Worm (Caenorhabditis elegans) whole organism, young adult: ENCODE data around the gene clec-56.

ENCODE experiments used
- B0336.3 ChIP-seq: fragments of 200-800 bp; sonication (Bioruptor generic); IDR thresholded peaks from 2 replicates; pipeline ENCODE4 v1.3.6; 2022; ENCODE audit warnings: missing genetic modification characterization, missing compliant biosample characterization
- C06A6.2 ChIP-seq: fragments of 200-800 bp; sonication (Bioruptor generic); conservative IDR thresholded peaks from 2 replicates; pipeline ENCODE4 v1.3.6; 2022; ENCODE audit warnings: missing genetic modification characterization, missing compliant biosample characterization
- D2030.7 ChIP-seq: fragments of 200-800 bp; sonication (Bioruptor generic); IDR thresholded peaks from 2 replicates; pipeline ENCODE4 v1.3.6; 2022; ENCODE audit warnings: missing genetic modification reagents, missing genetic modification characterization, missing compliant biosample characterization
- F37B4.10 ChIP-seq: fragments of 200-800 bp; sonication (Bioruptor generic); IDR thresholded peaks from 2 replicates; pipeline ENCODE4 v1.3.6; 2022; ENCODE audit warnings: missing genetic modification characterization, missing compliant biosample characterization
- K12H6.12 ChIP-seq: fragments of 200-800 bp; sonication (Bioruptor generic); optimal IDR thresholded peaks from 2 replicates; lab custom pipeline; 2018; ENCODE audit warnings: mild to moderate bottlenecking, missing genetic modification characterization, missing compliant biosample characterization
- Y79H2A.3 ChIP-seq: fragments of 200-800 bp; sonication (Bioruptor generic); conservative IDR thresholded peaks from 2 replicates; pipeline ENCODE4 v1.3.6; 2022; ENCODE audit warnings: missing genetic modification reagents, missing genetic modification characterization, missing compliant biosample characterization
- Y95B8A.8 ChIP-seq: fragments of 200-800 bp; sonication (Bioruptor generic); IDR thresholded peaks from 2 replicates; pipeline ENCODE4 v1.3.6; 2022; ENCODE audit warnings: missing genetic modification reagents, missing genetic modification characterization, missing compliant biosample characterization
- ZK185.1 ChIP-seq: sonication (generic microtip); optimal IDR thresholded peaks from 2 replicates; lab custom pipeline; 2016; ENCODE audit warnings: mild to moderate bottlenecking, missing genetic modification characterization, missing compliant biosample characterization; ENCODE audit not compliant: poor library complexity, severe bottlenecking
- aptf-2 ChIP-seq: fragments of 200-800 bp; sonication (Bioruptor generic); conservative IDR thresholded peaks from 2 replicates; pipeline ENCODE4 v1.3.6; 2022; ENCODE audit warnings: missing genetic modification reagents, missing genetic modification characterization, missing compliant biosample characterization
- aptf-3 ChIP-seq: fragments of 200-800 bp; sonication (Bioruptor generic); IDR thresholded peaks from 2 replicates; pipeline ENCODE4 v1.3.6; 2022; ENCODE audit warnings: missing genetic modification characterization, missing compliant biosample characterization
- attf-3 ChIP-seq: fragments of 200-800 bp; sonication (Bioruptor generic); conservative IDR thresholded peaks from 2 replicates; pipeline ENCODE4 v1.3.6; 2022; ENCODE audit warnings: missing genetic modification reagents, missing genetic modification characterization, missing compliant biosample characterization
- ccch-3 ChIP-seq: fragments of 200-800 bp; sonication (Bioruptor generic); optimal IDR thresholded peaks from 2 replicates; lab custom pipeline; 2018; ENCODE audit warnings: mild to moderate bottlenecking, missing genetic modification characterization, missing compliant biosample characterization
- cebp-2 ChIP-seq: fragments of 200-800 bp; sonication (Bioruptor generic); IDR thresholded peaks from 2 replicates; pipeline ENCODE4 v1.3.6; 2022; ENCODE audit warnings: missing genetic modification characterization, missing compliant biosample characterization
- ceh-40 ChIP-seq: fragments of 200-800 bp; sonication (Bioruptor generic); IDR thresholded peaks from 2 replicates; pipeline ENCODE4 v1.3.6; 2022; ENCODE audit warnings: missing genetic modification characterization, missing compliant biosample characterization
- dpff-1 ChIP-seq: sonication (generic microtip); optimal IDR thresholded peaks from 2 replicates; lab custom pipeline; 2017; ENCODE audit warnings: mild to moderate bottlenecking, missing genetic modification characterization, missing compliant biosample characterization
- efl-1 ChIP-seq: fragments of 150-350 bp; optimal IDR thresholded peaks from 2 replicates; lab custom pipeline; 2014; ENCODE audit warnings: missing biosample characterization, missing genetic modification reagents, missing genetic modification characterization
- egl-44 ChIP-seq: fragments of 200-800 bp; sonication (Bioruptor generic); IDR thresholded peaks from 2 replicates; pipeline ENCODE4 v1.3.6; 2022; ENCODE audit warnings: missing genetic modification reagents, missing genetic modification characterization, missing compliant biosample characterization
- hrde-1 ChIP-seq: sonication (generic microtip); optimal IDR thresholded peaks from 2 replicates; lab custom pipeline; 2016; ENCODE audit warnings: missing genetic modification characterization, mild to moderate bottlenecking, missing compliant biosample characterization, moderate library complexity, missing genotype, missing genetic modification reagents, borderline replicate concordance
- lin-40 ChIP-seq: sonication (generic microtip); optimal IDR thresholded peaks from 2 replicates; lab custom pipeline; 2016; ENCODE audit warnings: missing genetic modification characterization, mild to moderate bottlenecking, missing compliant biosample characterization, missing genotype, missing genetic modification reagents
- lin-54 ChIP-seq: fragments of 200-800 bp; sonication (Bioruptor generic); optimal IDR thresholded peaks from 2 replicates; lab custom pipeline; 2018; ENCODE audit warnings: mild to moderate bottlenecking, missing genetic modification characterization, missing compliant biosample characterization
- lsy-27 ChIP-seq: sonication (generic microtip); optimal IDR thresholded peaks from 2 replicates; lab custom pipeline; 2017; ENCODE audit warnings: missing genetic modification characterization, mild to moderate bottlenecking, missing compliant biosample characterization, antibody characterized with exemption, missing genotype, borderline replicate concordance; ENCODE audit not compliant: insufficient read depth
- madf-6 ChIP-seq: fragments of 200-800 bp; sonication (Bioruptor generic); IDR thresholded peaks from 2 replicates; pipeline ENCODE4 v1.3.6; 2022; ENCODE audit warnings: missing genetic modification reagents, missing genetic modification characterization, missing compliant biosample characterization
- mcd-1 ChIP-seq: fragments of 200-800 bp; sonication (Bioruptor generic); IDR thresholded peaks from 2 replicates; pipeline ENCODE4 v1.3.6; 2022; ENCODE audit warnings: missing genetic modification reagents, missing genetic modification characterization, missing compliant biosample characterization
- mxl-1 ChIP-seq: sonication (generic microtip); optimal IDR thresholded peaks from 2 replicates; lab custom pipeline; 2016; ENCODE audit warnings: missing genetic modification characterization, missing compliant biosample characterization
- nfya-2 ChIP-seq: fragments of 200-800 bp; sonication (Bioruptor generic); IDR thresholded peaks from 2 replicates; pipeline ENCODE4 v1.3.6; 2022; ENCODE audit warnings: missing genetic modification reagents, missing genetic modification characterization, missing compliant biosample characterization
- nfyb-1 ChIP-seq: fragments of 200-800 bp; sonication (Bioruptor generic); IDR thresholded peaks from 2 replicates; pipeline ENCODE4 v1.3.6; 2022; ENCODE audit warnings: missing genetic modification reagents, missing genetic modification characterization, missing compliant biosample characterization
- nhr-80 ChIP-seq: sonication (generic microtip); optimal IDR thresholded peaks from 2 replicates; lab custom pipeline; 2016; ENCODE audit warnings: missing genetic modification characterization, missing compliant biosample characterization
- nhr-90 ChIP-seq: sonication (generic microtip); optimal IDR thresholded peaks from 2 replicates; lab custom pipeline; 2016; ENCODE audit warnings: missing genotype, mild to moderate bottlenecking, missing genetic modification characterization, missing compliant biosample characterization
- snpc-3.4 ChIP-seq: sonication (generic microtip); optimal IDR thresholded peaks from 2 replicates; lab custom pipeline; 2017; ENCODE audit warnings: missing genetic modification characterization, mild to moderate bottlenecking, missing compliant biosample characterization, antibody characterized with exemption, moderate library complexity, missing genotype, missing genetic modification reagents
- snpc-4 ChIP-seq, 5 experiments: fragments of 150-350 bp in 1 of 5; sonication (generic microtip) in 4 of 5; optimal IDR thresholded peaks; 2 replicates each; lab custom pipeline; 2014 to 2018; ENCODE audit warnings: missing genetic modification characterization in 5 of 5, missing biosample characterization in 3 of 5, antibody characterized with exemption in 2 of 5, mild to moderate bottlenecking in 2 of 5, missing compliant biosample characterization in 2 of 5, missing genotype in 2 of 5, moderate library complexity in 2 of 5, missing genetic modification reagents in 1 of 5
- zfh-2 ChIP-seq: fragments of 200-800 bp; sonication (Bioruptor generic); conservative IDR thresholded peaks from 2 replicates; pipeline ENCODE4 v1.3.6; 2022; ENCODE audit warnings: missing genetic modification reagents, missing genetic modification characterization, missing compliant biosample characterization
- ztf-22 ChIP-seq: fragments of 200-800 bp; sonication (Bioruptor generic); optimal IDR thresholded peaks from 2 replicates; lab custom pipeline; 2018; ENCODE audit warnings: mild to moderate bottlenecking, missing genetic modification characterization, moderate library complexity, missing compliant biosample characterization
- ztf-26 ChIP-seq: sonication (generic microtip); optimal IDR thresholded peaks from 2 replicates; lab custom pipeline; 2017; ENCODE audit warnings: missing genetic modification characterization, missing compliant biosample characterization
- ztf-28 ChIP-seq: fragments of 200-800 bp; sonication (Bioruptor generic); IDR thresholded peaks from 2 replicates; pipeline ENCODE4 v1.3.6; 2022; ENCODE audit warnings: missing genetic modification reagents, missing genetic modification characterization, missing compliant biosample characterization

The clec-56 gene

DNA sequence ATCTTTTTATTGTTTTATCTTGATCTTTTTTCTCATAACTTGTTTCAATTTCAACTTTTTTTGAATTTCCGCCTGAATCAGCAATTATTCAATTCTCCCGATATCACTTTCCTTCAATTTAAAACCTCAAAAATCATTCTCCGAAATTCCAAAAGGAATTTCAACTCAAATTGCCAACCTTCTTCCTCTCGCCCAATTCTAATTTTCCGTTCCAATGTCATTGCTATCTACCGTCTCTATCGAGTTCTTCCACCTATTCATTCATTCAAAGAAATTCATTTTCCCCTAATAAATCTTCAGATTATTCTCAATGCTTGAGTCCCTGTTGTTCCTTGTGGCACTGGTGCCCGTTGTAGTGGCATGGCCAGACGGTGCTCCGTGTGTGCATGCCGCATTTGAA is 33.4 kb upstream of the clec-56 start, which contains the start of gene F23B12.4:
Gene F23B12.4, plus strand, starts transcription at position 301 of the 400 bp plus-strand sequence.
- TF ChIP-seq ztf-28 (GFP tag; lab: Robert Waterston, UW), result no peak
- no peak for TF ChIP-seq Y79H2A.3 (GFP tag; lab: Robert Waterston, UW)

DNA sequence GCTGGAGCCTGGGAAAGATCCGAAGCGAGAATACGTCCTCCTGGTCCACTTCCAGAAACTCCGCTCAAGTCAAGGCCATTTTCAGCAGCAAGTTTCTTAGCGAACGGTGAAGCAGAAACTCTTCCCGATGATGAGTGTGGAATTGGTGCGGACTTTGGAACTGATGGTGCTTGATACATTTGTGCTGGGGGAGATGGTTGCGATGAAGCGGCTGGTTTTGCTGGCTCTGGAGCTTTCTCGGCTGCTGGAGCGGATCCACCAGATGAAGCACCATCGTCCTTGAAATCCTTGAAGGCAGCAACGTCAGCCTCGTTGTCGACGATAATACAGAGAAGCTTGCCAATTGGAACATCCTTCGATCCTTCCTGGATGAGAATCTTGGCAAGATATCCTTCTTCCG is 27.7 kb upstream of the clec-56 start:
- TF ChIP-seq zfh-2 (GFP tag; lab: Robert Waterston, UW) (peak; percentile 56; the same call in 1 of the 2 replicates), egl-44 (GFP tag; lab: Robert Waterston, UW) (no peak)

DNA sequence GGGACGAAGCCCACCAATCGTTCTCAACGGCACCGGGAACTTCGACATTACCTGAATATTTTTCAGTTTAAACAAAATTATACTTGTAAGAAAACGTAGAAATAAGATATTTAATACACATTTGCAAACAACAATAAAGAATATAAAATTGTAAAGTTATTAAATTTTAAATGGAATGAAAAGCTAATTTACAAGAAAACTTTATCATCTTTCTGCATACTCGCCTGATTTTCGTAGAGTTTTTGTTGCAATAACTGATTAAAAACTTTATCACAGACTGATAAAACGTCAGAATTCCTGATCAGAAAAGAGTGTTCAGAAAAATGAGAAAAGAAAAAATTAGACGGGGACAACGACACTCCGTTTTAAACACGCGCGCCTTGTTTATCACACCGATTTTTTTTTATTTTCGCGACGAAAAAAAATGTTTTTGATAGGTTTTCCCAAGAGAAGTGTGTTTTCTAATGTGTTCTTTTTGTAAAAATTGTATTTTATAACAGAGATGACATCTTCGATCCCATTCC is 26.9 kb upstream of the clec-56 start, which contains the start of the genes dlat-1 and fntb-1:
Gene dlat-1, minus strand, starts transcription at position 51 of the 524 bp plus-strand sequence.
Gene fntb-1, plus strand, starts transcription at position 412 of the 524 bp plus-strand sequence.
- TF ChIP-seq nhr-80 (tag; lab: Kevin White, UChicago) (peak; percentile 78), snpc-4 (GFP tag; optimal IDR thresholded peaks at IDR 0.05; lab: Kevin White, UChicago) (no peak), snpc-4 (tag; optimal IDR thresholded peaks at IDR 0.05; lab: Kevin White, UChicago) (peak in 1 of 4 experiments; percentile 6), attf-3 (GFP tag; lab: Robert Waterston, UW) (peak; percentile 89), dpff-1 (tag; lab: Kevin White, UChicago) (no peak)

DNA sequence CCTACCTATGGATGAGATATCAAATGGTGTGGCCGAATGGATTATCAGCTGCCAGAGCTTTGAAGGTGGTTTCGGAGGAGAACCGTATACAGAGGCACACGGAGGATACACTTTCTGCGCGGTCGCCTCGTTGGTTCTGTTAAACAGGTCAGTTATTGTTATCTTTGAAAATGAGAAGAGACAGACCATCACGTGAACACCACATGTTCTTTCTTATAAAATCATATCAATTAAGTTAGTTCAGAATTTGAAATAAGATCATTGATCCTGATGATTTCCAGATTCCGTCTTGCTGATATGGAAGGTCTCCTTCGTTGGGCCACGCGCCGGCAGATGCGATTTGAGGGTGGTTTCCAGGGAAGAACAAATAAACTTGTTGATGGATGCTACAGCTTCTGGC is 25.5 kb upstream of the clec-56 start:
- peak; percentile 25 for TF ChIP-seq ztf-26
- no peak for TF ChIP-seq ztf-22
- TF ChIP-seq snpc-3.4 (tag; lab: Kevin White, UChicago), result no peak
- TF ChIP-seq lin-54, result no peak
- no peak for TF ChIP-seq aptf-3 (GFP tag; lab: Robert Waterston, UW)

DNA sequence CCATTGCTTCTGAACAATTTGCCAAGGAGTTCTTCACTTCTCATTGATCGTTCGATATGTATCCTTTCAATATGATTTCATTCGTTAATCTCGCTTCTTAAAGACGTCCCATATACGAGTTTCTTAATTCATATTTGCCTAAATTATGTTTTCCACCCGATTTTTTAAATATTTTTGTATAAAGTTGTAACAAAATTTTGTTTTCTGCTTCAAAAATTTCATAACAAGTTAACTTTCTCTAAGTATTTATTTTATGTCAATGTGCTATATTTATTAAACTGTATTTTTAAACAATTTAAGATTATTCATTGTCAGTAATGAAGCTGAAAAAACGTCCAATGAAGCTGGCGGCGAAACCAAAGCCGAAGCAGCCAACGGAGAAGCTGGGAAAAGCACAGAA is 24.8 kb upstream of the clec-56 start, which contains the start of gene F23B12.7:
Gene F23B12.7, plus strand, starts transcription at position 301 of the 400 bp plus-strand sequence.
- TF ChIP-seq ZK185.1 (tag; lab: Kevin White, UChicago), result no peak
- no peak for TF ChIP-seq nfyb-1 (GFP tag; lab: Robert Waterston, UW)
- no peak for TF ChIP-seq mxl-1 (tag; lab: Kevin White, UChicago)
- TF ChIP-seq ztf-26, result no peak
- no peak for TF ChIP-seq ceh-40 (GFP tag; lab: Robert Waterston, UW)
- TF ChIP-seq hrde-1, result no peak
- TF ChIP-seq lsy-27 (tag; lab: Kevin White, UChicago), result no peak
- TF ChIP-seq nhr-90 (tag; lab: Kevin White, UChicago), result no peak
- no peak for TF ChIP-seq F37B4.10 (GFP tag; lab: Robert Waterston, UW)
- TF ChIP-seq lin-40 (tag; lab: Kevin White, UChicago), result no peak
- no peak for TF ChIP-seq madf-6 (GFP tag; lab: Robert Waterston, UW)
- TF ChIP-seq cebp-2 (GFP tag; lab: Robert Waterston, UW), result no peak
- TF ChIP-seq ccch-3 (GFP tag; lab: Kevin White, UChicago), result no peak
- TF ChIP-seq Y95B8A.8, result no peak
- TF ChIP-seq B0336.3 (GFP tag; lab: Robert Waterston, UW), result no peak
- no peak for TF ChIP-seq D2030.7
- TF ChIP-seq C06A6.2 (GFP tag; lab: Robert Waterston, UW), result no peak

DNA sequence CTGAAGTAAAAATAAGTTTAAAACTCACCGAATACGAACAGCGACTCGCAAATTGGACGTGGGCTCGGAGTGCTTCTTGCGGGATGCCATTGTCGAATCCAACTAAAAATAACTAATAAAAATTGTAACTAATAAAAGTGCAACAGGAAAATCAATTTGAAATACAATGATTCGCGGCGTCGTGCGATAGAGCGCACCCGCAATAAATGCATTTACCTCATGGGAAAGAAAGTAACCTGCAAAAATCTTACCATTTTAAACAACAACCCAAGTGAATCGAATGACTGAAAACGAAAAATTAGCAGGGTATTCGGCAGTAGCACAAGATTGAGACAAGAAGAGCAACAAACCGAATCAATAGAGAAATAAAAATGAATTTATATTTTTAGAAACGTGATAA is 17.6 kb upstream of the clec-56 start, which contains the start of gene bmk-1:
Gene bmk-1, minus strand, starts transcription at position 359 of the 400 bp plus-strand sequence.
- TF ChIP-seq efl-1 (GFP tag; lab: Kevin White, UChicago) (peak; percentile 21), mcd-1 (GFP tag; lab: Robert Waterston, UW) (peak; percentile 6; the same call in 1 of the 2 replicates), nfya-2 (GFP tag; lab: Robert Waterston, UW) (no peak), madf-6 (GFP tag; lab: Robert Waterston, UW) (0 out of 2 replicates have a peak, but pooled peaks have one; percentile 32), K12H6.12 (tag; lab: Kevin White, UChicago) (no peak), aptf-2 (0 out of 2 replicates have a peak, but pooled peaks have one; percentile 36)
- TF ChIP-seq, all 124 proteins: peak for 4
